Worm (Caenorhabditis elegans) whole organism, early embryonic: Measurements from ENCODE around the gene ZK418.10.
A peak's percentile ranks its signal among the peaks of the same experiment; 100 is the strongest.

Source experiments
- B0310.2 ChIP-seq: sonication (generic microtip); optimal IDR thresholded peaks from 2 replicates; lab custom pipeline; 2016; ENCODE audit warnings: mild to moderate bottlenecking, missing genetic modification characterization, missing compliant biosample characterization
- F13C5.2 ChIP-seq: sonication (generic microtip); optimal IDR thresholded peaks from 2 replicates; lab custom pipeline; 2017; ENCODE audit warnings: mild to moderate bottlenecking, missing genetic modification characterization, inconsistent platforms, missing compliant biosample characterization
- aly-1 ChIP-seq: sonication (generic microtip); optimal IDR thresholded peaks from 2 replicates; lab custom pipeline; 2016; ENCODE audit warnings: missing genetic modification characterization, missing compliant biosample characterization
- ama-1 ChIP-seq: fragments of 150-350 bp; optimal IDR thresholded peaks from 2 replicates; lab custom pipeline; 2014
- ceh-13 ChIP-seq: fragments of 200-800 bp; sonication (Bioruptor generic); optimal IDR thresholded peaks from 2 replicates; lab custom pipeline; 2018; ENCODE audit warnings: mild to moderate bottlenecking, missing genetic modification characterization, missing compliant biosample characterization
- ceh-36 ChIP-seq: sonication (generic microtip); optimal IDR thresholded peaks from 2 replicates; lab custom pipeline; 2016; ENCODE audit warnings: missing genetic modification characterization, inconsistent platforms, missing compliant biosample characterization
- ets-7 ChIP-seq: sonication (generic microtip); optimal IDR thresholded peaks from 2 replicates; lab custom pipeline; 2016; ENCODE audit warnings: missing genotype, missing genetic modification characterization, missing compliant biosample characterization
- flt-1 ChIP-seq: fragments of 200-800 bp; sonication (Bioruptor generic); IDR thresholded peaks from 2 replicates; pipeline ENCODE4 v1.3.6; 2022; ENCODE audit warnings: missing genetic modification characterization, missing compliant biosample characterization
- hmbx-1 ChIP-seq: sonication (generic microtip); optimal IDR thresholded peaks from 2 replicates; lab custom pipeline; 2016; ENCODE audit warnings: mild to moderate bottlenecking, missing genetic modification characterization, missing compliant biosample characterization
- hmg-4 ChIP-seq: fragments of 200-800 bp; sonication (Bioruptor generic); optimal IDR thresholded peaks from 2 replicates; lab custom pipeline; 2018; ENCODE audit warnings: mild to moderate bottlenecking, missing genetic modification characterization, missing compliant biosample characterization
- hnd-1 ChIP-seq: sonication (generic microtip); optimal IDR thresholded peaks from 2 replicates; lab custom pipeline; 2016; ENCODE audit warnings: missing genetic modification characterization, missing compliant biosample characterization
- pes-1 ChIP-seq: fragments of 200-800 bp; sonication (Bioruptor generic); IDR thresholded peaks from 2 replicates; pipeline ENCODE4 v1.3.6; 2022; ENCODE audit warnings: missing genetic modification reagents, missing genetic modification characterization, missing compliant biosample characterization
- scrt-1 ChIP-seq: fragments of 200-800 bp; sonication (Bioruptor generic); IDR thresholded peaks from 2 replicates; pipeline ENCODE4 v1.3.6; 2022; ENCODE audit warnings: missing genetic modification characterization, missing compliant biosample characterization
- sea-1 ChIP-seq: fragments of 200-800 bp; sonication (Bioruptor generic); conservative IDR thresholded peaks from 2 replicates; pipeline ENCODE4 v1.3.6; 2022; ENCODE audit warnings: missing genetic modification characterization, missing compliant biosample characterization
- tbx-11 ChIP-seq: fragments of 200-800 bp; sonication (Bioruptor generic); IDR thresholded peaks from 2 replicates; pipeline ENCODE4 v1.3.6; 2022; ENCODE audit warnings: missing genetic modification characterization, missing compliant biosample characterization
- tbx-37 ChIP-seq: fragments of 200-800 bp; sonication (Bioruptor generic); conservative IDR thresholded peaks from 2 replicates; pipeline ENCODE4 v1.3.6; 2022; ENCODE audit warnings: missing genetic modification reagents, missing genetic modification characterization, missing compliant biosample characterization
- tra-4 ChIP-seq: sonication (generic microtip); optimal IDR thresholded peaks from 2 replicates; lab custom pipeline; 2017; ENCODE audit warnings: missing genetic modification characterization, missing compliant biosample characterization

The ZK418.10 gene

DNA sequence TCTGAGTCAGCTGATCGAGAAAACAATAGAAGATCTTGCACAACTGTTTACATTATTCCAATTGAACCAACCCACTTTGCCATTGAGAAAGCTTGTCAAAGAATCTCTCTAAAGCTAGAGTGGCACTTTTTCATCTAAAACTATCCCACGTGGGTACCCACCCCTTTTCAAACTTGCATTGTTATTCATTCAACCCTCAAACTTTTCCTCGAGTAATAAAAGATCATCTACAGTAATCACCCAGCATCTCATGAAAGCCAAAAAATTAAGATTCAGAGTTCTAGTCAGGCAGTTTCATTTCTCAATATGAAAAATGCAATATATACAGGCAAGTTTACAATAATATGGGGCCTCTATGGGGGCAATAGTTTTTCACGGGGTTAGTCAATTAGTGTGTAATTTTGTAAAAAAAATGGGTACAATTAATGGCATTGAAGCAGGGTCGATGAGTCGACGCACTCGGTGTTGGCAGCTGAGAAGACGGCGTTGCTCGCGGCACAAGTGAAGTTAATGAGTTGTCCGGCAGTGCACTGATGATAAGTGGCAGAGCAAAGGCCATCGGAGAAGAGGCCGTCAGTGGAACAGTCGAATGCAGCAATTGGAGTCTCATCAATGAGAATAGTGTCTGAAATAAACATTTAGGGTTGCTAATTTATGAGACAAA is 11.5 kb upstream of the ZK418.10 start:
- no peak for TF ChIP-seq flt-1
- TF ChIP-seq F13C5.2 (tag; lab: Kevin White, UChicago), result no peak
- TF ChIP-seq ets-7 (tag; lab: Kevin White, UChicago), result no peak
- no peak for TF ChIP-seq pes-1
- TF ChIP-seq tra-4 (tag; lab: Kevin White, UChicago), result no peak
- TF ChIP-seq hmbx-1 (tag; lab: Kevin White, UChicago), result no peak
- no peak for TF ChIP-seq scrt-1 (GFP tag; lab: Robert Waterston, UW)
- TF ChIP-seq sea-1 (GFP tag; lab: Robert Waterston, UW), result no peak
- TF ChIP-seq aly-1 (tag; lab: Kevin White, UChicago), result no peak
- no peak for TF ChIP-seq tbx-37 (GFP tag; lab: Robert Waterston, UW)
- no peak for TF ChIP-seq B0310.2 (tag; lab: Kevin White, UChicago)
- no peak for TF ChIP-seq tbx-11 (GFP tag; lab: Robert Waterston, UW)

DNA sequence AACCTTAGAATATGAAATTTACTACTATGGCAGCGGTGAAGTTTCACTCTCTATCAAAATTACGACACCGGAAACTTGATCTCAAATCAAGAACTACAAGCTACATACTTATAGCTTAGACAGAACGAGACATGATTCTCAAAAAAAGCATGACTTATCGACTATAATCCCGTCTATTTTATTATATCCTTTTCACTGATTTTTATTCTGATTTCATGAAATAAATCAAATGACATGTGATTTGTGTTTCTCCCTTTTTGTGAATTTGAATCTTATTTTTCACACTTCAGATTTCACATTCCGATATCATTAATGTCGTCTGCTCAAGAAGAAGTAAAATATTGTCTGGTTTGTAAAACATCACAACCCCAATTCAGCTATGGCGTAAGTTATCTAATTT is 9.5 kb upstream of the ZK418.10 start, which contains the start of gene ZK418.11:
Gene ZK418.11, plus strand, starts transcription at position 289 of the 400 bp plus-strand sequence.
- TF ChIP-seq ceh-13, result no peak
- no peak for TF ChIP-seq tbx-37 (GFP tag; lab: Robert Waterston, UW)
- TF ChIP-seq pes-1, result no peak
- no peak for TF ChIP-seq ceh-36 (tag; lab: Kevin White, UChicago)
- TF ChIP-seq B0310.2 (tag; lab: Kevin White, UChicago), result no peak
- no peak for TF ChIP-seq hnd-1

DNA sequence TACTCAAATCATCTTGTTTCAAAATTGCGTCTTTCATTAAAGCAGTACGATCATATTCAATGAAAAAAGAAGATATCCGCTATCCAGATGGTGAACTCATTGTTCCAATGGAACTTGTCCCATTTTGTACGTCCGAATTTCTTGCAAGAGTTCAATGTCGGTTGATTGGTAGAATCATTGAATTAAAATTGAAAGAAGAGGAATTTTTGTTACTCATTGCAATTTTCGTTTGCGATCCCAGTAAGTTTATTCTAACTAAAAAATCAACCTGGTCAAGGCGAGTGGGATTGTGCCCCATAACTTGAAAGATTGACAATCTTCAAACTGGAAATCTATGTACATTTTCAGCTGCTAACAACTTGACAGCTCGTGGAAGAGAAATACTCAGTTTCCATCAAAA is 6.0 kb upstream of the ZK418.10 start:
- no peak for TF ChIP-seq ets-7 (tag; lab: Kevin White, UChicago)
- TF ChIP-seq B0310.2 (tag; lab: Kevin White, UChicago), result no peak
- TF ChIP-seq ama-1 (lab: Kevin White, UChicago), result no peak
- TF ChIP-seq tbx-11 (GFP tag; lab: Robert Waterston, UW), result no peak
- no peak for TF ChIP-seq ceh-36 (tag; lab: Kevin White, UChicago)
- no peak for TF ChIP-seq ceh-13
- TF ChIP-seq flt-1, result no peak
- TF ChIP-seq hmg-4 (GFP tag; lab: Kevin White, UChicago), result no peak
- TF ChIP-seq sea-1 (GFP tag; lab: Robert Waterston, UW), result no peak
- TF ChIP-seq hmbx-1 (tag; lab: Kevin White, UChicago), result no peak
- no peak for TF ChIP-seq aly-1 (tag; lab: Kevin White, UChicago)

DNA sequence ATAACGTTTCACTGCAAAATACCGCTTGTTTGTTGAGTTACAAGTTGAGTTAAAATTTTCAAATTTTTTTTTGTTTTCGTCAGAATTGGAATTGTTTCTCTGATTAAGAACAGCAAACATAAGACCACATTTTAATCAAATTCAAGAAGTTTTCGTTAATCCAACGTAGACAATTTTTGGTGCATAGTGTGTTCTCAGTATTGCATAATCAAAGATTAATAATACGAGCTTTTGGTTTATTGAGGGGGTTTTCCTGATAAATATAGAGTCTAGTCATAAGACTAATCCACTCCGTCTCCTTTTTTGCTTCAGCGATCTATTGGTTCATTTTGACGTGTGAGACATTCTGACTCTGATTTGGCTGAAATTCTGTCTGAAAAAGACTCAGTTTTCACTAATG is 4.7 kb upstream of the ZK418.10 start, which contains the start of gene nhr-9:
Gene nhr-9, plus strand, starts transcription at position 307 of the 400 bp plus-strand sequence.
- TF ChIP-seq B0310.2 (tag; lab: Kevin White, UChicago) (no peak), tbx-37 (GFP tag; lab: Robert Waterston, UW) (no peak)

DNA sequence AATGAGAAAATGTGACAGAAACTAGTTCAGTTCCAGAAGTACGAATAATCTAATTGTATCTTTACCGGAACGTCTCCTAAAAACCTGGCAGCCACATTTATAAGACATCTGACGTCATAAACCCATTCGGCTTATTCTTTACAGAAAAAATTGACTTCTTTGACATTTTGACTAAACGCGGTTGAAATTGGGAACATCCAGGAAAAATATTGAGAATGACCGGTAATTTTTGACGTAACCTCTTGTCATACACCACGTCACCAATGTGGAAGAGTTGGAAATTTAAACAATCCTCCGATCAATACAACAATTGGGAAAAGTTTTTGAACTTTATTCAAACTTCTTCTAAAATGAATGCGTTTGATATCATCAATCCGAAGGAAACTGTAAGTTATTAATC is 550 bp upstream of the ZK418.10 start, which contains the start of gene ZK418.2:
Gene ZK418.2, plus strand, starts transcription at position 301 of the 400 bp plus-strand sequence.
- TF ChIP-seq hmbx-1 (tag; lab: Kevin White, UChicago) (no peak), ama-1 (lab: Kevin White, UChicago) (no peak), aly-1 (tag; lab: Kevin White, UChicago) (no peak), sea-1 (GFP tag; lab: Robert Waterston, UW) (no peak), F13C5.2 (tag; lab: Kevin White, UChicago) (no peak), flt-1 (no peak), scrt-1 (GFP tag; lab: Robert Waterston, UW) (no peak), ceh-13 (no peak), B0310.2 (tag; lab: Kevin White, UChicago) (no peak), ets-7 (tag; lab: Kevin White, UChicago) (no peak), ceh-36 (tag; lab: Kevin White, UChicago) (no peak), hnd-1 (no peak), tbx-11 (GFP tag; lab: Robert Waterston, UW) (no peak), hmg-4 (GFP tag; lab: Kevin White, UChicago) (no peak), pes-1 (no peak), tra-4 (tag; lab: Kevin White, UChicago) (no peak)

DNA sequence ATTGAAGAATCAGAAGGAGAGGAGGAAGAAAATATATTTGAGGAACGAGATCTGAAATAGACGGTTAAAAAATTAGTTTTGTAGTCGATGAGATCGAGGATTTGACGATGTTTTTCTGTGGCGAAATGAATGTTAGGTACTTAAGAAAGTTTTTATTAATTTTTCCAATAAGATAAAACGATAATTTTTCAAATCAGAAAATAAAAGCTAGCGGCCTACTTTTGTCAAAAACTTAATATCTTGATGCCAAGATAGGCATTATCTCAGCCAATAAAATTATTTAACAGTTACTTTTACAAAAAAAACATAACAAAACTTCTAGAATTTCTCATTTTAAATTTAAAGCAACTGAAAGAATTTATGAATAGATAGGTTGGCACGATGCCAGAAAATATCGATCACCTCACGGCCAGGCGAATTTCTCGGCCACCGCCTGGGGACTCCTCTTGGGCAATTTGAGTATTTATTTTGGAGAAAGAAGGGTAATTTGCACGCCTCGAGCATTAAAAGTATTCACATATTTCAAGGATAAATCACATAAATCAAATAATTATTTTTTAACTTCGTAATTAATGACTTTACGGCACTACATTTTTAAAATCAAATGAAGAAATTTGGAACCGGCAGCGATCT is 2.7 kb downstream of the ZK418.10 start, which contains the start of gene fubl-2:
Gene fubl-2, minus strand, starts transcription at position 51 of the 633 bp plus-strand sequence.
- no peak for TF ChIP-seq flt-1
- no peak for TF ChIP-seq hmbx-1 (tag; lab: Kevin White, UChicago)
- TF ChIP-seq B0310.2 (tag; lab: Kevin White, UChicago), result no peak
- no peak for TF ChIP-seq hmg-4 (GFP tag; lab: Kevin White, UChicago)
- TF ChIP-seq tbx-37 (GFP tag; lab: Robert Waterston, UW), result peak; percentile 64; the same call in 1 of the 2 replicates

DNA sequence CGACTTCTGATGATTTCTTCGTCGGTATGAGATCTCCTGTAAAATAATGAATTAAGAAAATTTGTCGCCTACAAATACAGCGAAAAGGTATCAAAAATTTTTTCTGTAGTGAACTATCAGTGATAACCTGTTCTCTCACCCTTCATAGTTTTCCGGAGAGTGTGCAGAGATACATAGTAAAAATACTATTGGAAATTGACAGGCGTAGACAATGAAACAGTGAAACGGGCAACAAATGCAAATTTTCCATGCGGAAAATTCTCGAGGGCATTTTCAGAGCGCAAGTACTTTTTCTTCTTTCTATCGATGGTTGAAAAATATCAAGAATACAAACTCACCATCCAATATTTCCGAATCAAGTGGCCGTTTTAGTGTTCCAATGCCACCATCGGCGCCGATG is 3.3 kb downstream of the ZK418.10 start:
- TF ChIP-seq B0310.2 (tag; lab: Kevin White, UChicago) (no peak), ceh-13 (no peak), scrt-1 (GFP tag; lab: Robert Waterston, UW) (no peak), sea-1 (GFP tag; lab: Robert Waterston, UW) (no peak), aly-1 (tag; lab: Kevin White, UChicago) (no peak), hmg-4 (GFP tag; lab: Kevin White, UChicago) (no peak), tbx-11 (GFP tag; lab: Robert Waterston, UW) (no peak), hnd-1 (no peak), pes-1 (no peak), ets-7 (tag; lab: Kevin White, UChicago) (no peak), ceh-36 (tag; lab: Kevin White, UChicago) (no peak), flt-1 (no peak)
